Fruit fly (Drosophila melanogaster) whole organism, embryonic: ENCODE data around the gene Pa1.

Experiments used
- Asciz ChIP-seq: fragments of 200-800 bp; sonication (Bioruptor generic); optimal IDR thresholded peaks from 2 replicates; lab custom pipeline; 2017; ENCODE audit warnings: missing biosample characterization, mild to moderate bottlenecking, missing genetic modification characterization, missing genetic modification reagents
- Atf-2 ChIP-seq: fragments of 200-800 bp; sonication (Bioruptor generic); optimal IDR thresholded peaks from 2 replicates; lab custom pipeline; 2016; ENCODE audit warnings: missing biosample characterization, missing genetic modification characterization
- Atf6 ChIP-seq: fragments of 200-800 bp; sonication (Bioruptor generic); IDR thresholded peaks from 2 replicates; pipeline ENCODE4 v1.3.6; 2022; ENCODE audit warnings: missing biosample characterization, missing genetic modification characterization
- Blimp-1 ChIP-seq: fragments of 200-800 bp; sonication (Bioruptor generic); optimal IDR thresholded peaks from 3 replicates; lab custom pipeline; 2018; ENCODE audit warnings: missing biosample characterization, missing genetic modification characterization, mild to moderate bottlenecking, moderate library complexity, missing genetic modification reagents
- CG1024 ChIP-seq: fragments of 200-800 bp; sonication (Bioruptor generic); IDR thresholded peaks from 2 replicates; pipeline ENCODE4 v1.3.6; 2022; ENCODE audit warnings: missing biosample characterization, missing genetic modification characterization
- CG11456 ChIP-seq: fragments of 200-800 bp; sonication (Bioruptor generic); IDR thresholded peaks from 3 replicates; pipeline ENCODE4 v1.3.6; 2022; ENCODE audit warnings: missing biosample characterization, missing genetic modification characterization
- CG12391 ChIP-seq: fragments of 200-800 bp; sonication (Bioruptor generic); optimal IDR thresholded peaks from 3 replicates; lab custom pipeline; 2018; ENCODE audit warnings: missing biosample characterization, mild to moderate bottlenecking, missing genetic modification characterization, moderate library complexity
- CG12744 ChIP-seq: fragments of 200-800 bp; sonication (Bioruptor generic); optimal IDR thresholded peaks from 2 replicates; lab custom pipeline; 2016; ENCODE audit warnings: missing biosample characterization, missing genetic modification characterization
- CG13123 ChIP-seq: fragments of 200-800 bp; sonication (Bioruptor generic); optimal IDR thresholded peaks from 2 replicates; lab custom pipeline; 2016; ENCODE audit warnings: missing biosample characterization, missing genetic modification characterization
- CG13894 ChIP-seq: fragments of 200-800 bp; sonication (Bioruptor generic); optimal IDR thresholded peaks from 3 replicates; lab custom pipeline; 2018; ENCODE audit warnings: missing biosample characterization, mild to moderate bottlenecking, missing genetic modification characterization, moderate library complexity
- CG18262 ChIP-seq: fragments of 200-800 bp; optimal IDR thresholded peaks from 3 replicates; lab custom pipeline; 2019; ENCODE audit warnings: missing biosample characterization, mild to moderate bottlenecking, missing genetic modification characterization, moderate library complexity
- CG1832 ChIP-seq: fragments of 200-800 bp; sonication (Bioruptor generic); optimal IDR thresholded peaks from 2 replicates; lab custom pipeline; 2017; ENCODE audit warnings: missing biosample characterization, mild to moderate bottlenecking, missing genetic modification characterization, inconsistent platforms
- CG3726 ChIP-seq: fragments of 200-800 bp; sonication (Bioruptor generic); IDR thresholded peaks from 3 replicates; pipeline ENCODE4, ENCODE4 v1.3.6; 2022; ENCODE audit warnings: missing biosample characterization, missing genetic modification characterization
- CG6654 ChIP-seq: fragments of 200-800 bp; sonication (Bioruptor generic); optimal IDR thresholded peaks from 2 replicates; lab custom pipeline; 2017; ENCODE audit warnings: missing biosample characterization, mild to moderate bottlenecking, missing genetic modification characterization
- CG6791 ChIP-seq: fragments of 200-800 bp; sonication (Bioruptor generic); IDR thresholded peaks from 3 replicates; pipeline ENCODE4 v1.3.6; 2022; ENCODE audit warnings: missing biosample characterization, missing genetic modification characterization; ENCODE audit not compliant: partially characterized antibody
- CG8765 ChIP-seq: fragments of 200-800 bp; sonication (Bioruptor generic); IDR thresholded peaks from 2 replicates; pipeline ENCODE4 v1.3.6; 2022; ENCODE audit warnings: missing biosample characterization, missing genetic modification characterization
- D ChIP-seq, 2 experiments: fragments of 200-800 bp in 1 of 2; fragments of >200 bp in 1 of 2; sonication (Bioruptor generic) in 1 of 2; optimal IDR thresholded peaks; 2 replicates in 1 of 2; 3 replicates in 1 of 2; lab custom pipeline; 2017; ENCODE audit warnings: mild to moderate bottlenecking in 1 of 2, missing biosample characterization in 1 of 2, missing genetic modification characterization in 1 of 2, missing genetic modification reagents in 1 of 2
- E2f1 ChIP-seq: fragments of 200-800 bp; sonication (Bioruptor generic); IDR thresholded peaks from 2 replicates; pipeline ENCODE4 v1.3.6; 2022; ENCODE audit warnings: missing biosample characterization, missing genetic modification characterization
- E2f2 ChIP-seq: fragments of 200-800 bp; sonication (Bioruptor generic); IDR thresholded peaks from 2 replicates; pipeline ENCODE4 v1.3.6; 2022; ENCODE audit warnings: missing biosample characterization, missing genetic modification characterization
- ERR ChIP-seq: fragments of 200-800 bp; sonication (Bioruptor generic); optimal IDR thresholded peaks from 2 replicates; lab custom pipeline; 2016; ENCODE audit warnings: missing biosample characterization, missing genetic modification characterization
- GATAe ChIP-seq: fragments of 200-800 bp; sonication (Bioruptor generic); conservative IDR thresholded peaks from 2 replicates; pipeline ENCODE4 v1.3.6; 2022; ENCODE audit warnings: missing biosample characterization, missing genetic modification characterization
- Gsc ChIP-seq: fragments of 200-800 bp; sonication (Bioruptor generic); IDR thresholded peaks from 2 replicates; pipeline ENCODE4 v1.3.6; 2022; ENCODE audit warnings: missing biosample characterization, missing genetic modification characterization
- HHEX ChIP-seq: fragments of 200-800 bp; sonication (Bioruptor generic); optimal IDR thresholded peaks from 3 replicates; lab custom pipeline; 2017; ENCODE audit warnings: missing biosample characterization, mild to moderate bottlenecking, missing genetic modification characterization, missing genetic modification reagents
- HLH4C ChIP-seq: fragments of 200-800 bp; sonication (Bioruptor generic); IDR thresholded peaks from 3 replicates; pipeline ENCODE4 v1.3.6; 2022; ENCODE audit warnings: missing biosample characterization, missing genetic modification characterization; ENCODE audit not compliant: partially characterized antibody
- HLHmδ ChIP-seq: fragments of 200-800 bp; sonication (Bioruptor generic); optimal IDR thresholded peaks from 2 replicates; lab custom pipeline; 2018; ENCODE audit warnings: missing biosample characterization, mild to moderate bottlenecking, missing genetic modification characterization, moderate library complexity
- Hsf ChIP-seq: fragments of 200-800 bp; sonication (Bioruptor generic); optimal IDR thresholded peaks from 3 replicates; lab custom pipeline; 2016; ENCODE audit warnings: missing biosample characterization, missing genetic modification characterization
- Rx ChIP-seq: fragments of 200-800 bp; sonication (Bioruptor generic); IDR thresholded peaks from 2 replicates; pipeline ENCODE4 v1.3.6; 2022; ENCODE audit warnings: missing biosample characterization, missing genetic modification characterization
- abd-A ChIP-seq: fragments of 200-800 bp; sonication (Bioruptor generic); optimal IDR thresholded peaks from 3 replicates; lab custom pipeline; 2019; ENCODE audit warnings: missing biosample characterization, mild to moderate bottlenecking, missing genetic modification characterization, moderate library complexity
- ara ChIP-seq: fragments of 200-800 bp; sonication (Bioruptor generic); IDR thresholded peaks from 2 replicates; pipeline ENCODE4 v1.3.6; 2022; ENCODE audit warnings: missing biosample characterization, missing genetic modification characterization
- cas ChIP-seq: fragments of 200-800 bp; sonication (Bioruptor generic); IDR thresholded peaks from 2 replicates; pipeline ENCODE4 v1.3.6; 2022; ENCODE audit warnings: missing biosample characterization, missing genetic modification characterization
- caup ChIP-seq: fragments of 200-800 bp; sonication (Bioruptor generic); optimal IDR thresholded peaks from 3 replicates; lab custom pipeline; 2017; ENCODE audit warnings: missing biosample characterization, mild to moderate bottlenecking, missing genetic modification characterization, moderate library complexity; ENCODE audit not compliant: severe bottlenecking
- eyg ChIP-seq: fragments of 200-800 bp; sonication (Bioruptor generic); optimal IDR thresholded peaks from 3 replicates; lab custom pipeline; 2016; ENCODE audit warnings: missing biosample characterization, missing genetic modification characterization
- fd102C ChIP-seq: fragments of 200-800 bp; sonication (Bioruptor generic); optimal IDR thresholded peaks from 2 replicates; lab custom pipeline; 2018; ENCODE audit warnings: missing biosample characterization, mild to moderate bottlenecking, missing genetic modification characterization, moderate library complexity
- gce ChIP-seq: fragments of 200-800 bp; sonication (Bioruptor generic); IDR thresholded peaks from 3 replicates; pipeline ENCODE4 v1.3.6; 2022; ENCODE audit warnings: missing biosample characterization, missing genetic modification characterization
- gro ChIP-seq: fragments of 200-800 bp; sonication (Bioruptor generic); optimal IDR thresholded peaks from 2 replicates; lab custom pipeline; 2016; ENCODE audit warnings: missing biosample characterization, missing genetic modification characterization
- jumu ChIP-seq: fragments of 200-800 bp; sonication (Bioruptor generic); optimal IDR thresholded peaks from 3 replicates; lab custom pipeline; 2016; ENCODE audit warnings: missing biosample characterization, missing genetic modification characterization
- lola ChIP-seq, 3 experiments: fragments of >200 bp in 2 of 3; fragments of 200-800 bp in 1 of 3; sonication (Bioruptor generic) in 1 of 3; optimal IDR thresholded peaks; 2 replicates each; lab custom pipeline; 2017 to 2019; ENCODE audit warnings: missing biosample characterization in 3 of 3, missing genetic modification characterization in 3 of 3, mild to moderate bottlenecking in 1 of 3, moderate library complexity in 1 of 3
- nerfin-2 ChIP-seq: fragments of 200-800 bp; sonication (Bioruptor generic); IDR thresholded peaks from 2 replicates; pipeline ENCODE4 v1.3.6; 2022; ENCODE audit warnings: missing biosample characterization, missing genetic modification characterization; ENCODE audit not compliant: partially characterized antibody
- prd ChIP-seq, 3 experiments: fragments of >200 bp in 2 of 3; fragments of 200-800 bp in 1 of 3; sonication (Bioruptor generic) in 1 of 3; optimal IDR thresholded peaks in 2 of 3; IDR thresholded peaks in 1 of 3; 2 replicates in 2 of 3; 3 replicates in 1 of 3; pipeline versions ENCODE4 v1.3.6 to Lab custom; 2017 to 2022; ENCODE audit warnings: missing biosample characterization in 1 of 3, missing genetic modification characterization in 1 of 3
- sc ChIP-seq, 3 experiments: fragments of >200 bp in 2 of 3; fragments of 200-800 bp in 1 of 3; sonication (Bioruptor generic) in 1 of 3; optimal IDR thresholded peaks; 2 replicates in 2 of 3; 3 replicates in 1 of 3; lab custom pipeline; 2017; ENCODE audit warnings: mild to moderate bottlenecking in 1 of 3, missing biosample characterization in 1 of 3, missing genetic modification characterization in 1 of 3, missing genetic modification reagents in 1 of 3
- sr ChIP-seq: fragments of 200-800 bp; sonication (Bioruptor generic); IDR thresholded peaks from 3 replicates; pipeline ENCODE4 v1.3.6; 2022; ENCODE audit warnings: missing biosample characterization, missing genetic modification characterization
- tin ChIP-seq: fragments of 200-800 bp; sonication (Bioruptor generic); optimal IDR thresholded peaks from 3 replicates; lab custom pipeline; 2016; ENCODE audit warnings: missing biosample characterization, missing genetic modification characterization
- tll ChIP-seq, 2 experiments: fragments of 200-800 bp in 1 of 2; fragments of >200 bp in 1 of 2; sonication (Bioruptor generic) in 1 of 2; optimal IDR thresholded peaks; 2 replicates each; lab custom pipeline; 2017 to 2019; ENCODE audit warnings: missing biosample characterization in 2 of 2, missing genetic modification characterization in 2 of 2, mild to moderate bottlenecking in 1 of 2, moderate library complexity in 1 of 2
- trem ChIP-seq: fragments of 200-800 bp; optimal IDR thresholded peaks from 3 replicates; lab custom pipeline; 2019; ENCODE audit warnings: missing biosample characterization, mild to moderate bottlenecking, missing genetic modification characterization, moderate library complexity
- tx ChIP-seq: fragments of 200-800 bp; sonication (Bioruptor generic); optimal IDR thresholded peaks from 2 replicates; lab custom pipeline; 2016; ENCODE audit warnings: missing biosample characterization, missing genetic modification characterization
- vnd ChIP-seq: fragments of 200-800 bp; sonication (Bioruptor generic); IDR thresholded peaks from 3 replicates; pipeline ENCODE4 v1.3.6; 2022; ENCODE audit warnings: missing biosample characterization, missing genetic modification characterization; ENCODE audit not compliant: partially characterized antibody
- yki ChIP-seq: fragments of >200 bp; optimal IDR thresholded peaks from 3 replicates; lab custom pipeline; 2018
- zen2 ChIP-seq: fragments of 200-800 bp; sonication (Bioruptor generic); IDR thresholded peaks from 3 replicates; pipeline ENCODE4 v1.3.6; 2022; ENCODE audit warnings: missing biosample characterization, missing genetic modification characterization; ENCODE audit not compliant: partially characterized antibody

Pa1 gene

dm6 chrX:11384023-11384444 is 25.0 kb downstream of the Pa1 start (continued):
- peak; percentile 61 for TF ChIP-seq Hsf (GFP tag; lab: Kevin White, UChicago)
- no peak for TF ChIP-seq sr (GFP tag; lab: Robert Waterston, UW)
- no peak for TF ChIP-seq CG8765 (GFP tag; lab: Robert Waterston, UW)
- no peak for TF ChIP-seq CG1832 (GFP tag; lab: Kevin White, UChicago)
- peak; percentile 57 for TF ChIP-seq gro (GFP tag; lab: Kevin White, UChicago)
- peak; percentile 7 for TF ChIP-seq tx (GFP tag; lab: Kevin White, UChicago)
- peak; percentile 78 for TF ChIP-seq caup
- TF ChIP-seq E2f2, result peak; percentile 47; the same call in 1 of the 2 replicates
- TF ChIP-seq E2f1 (GFP tag; lab: Robert Waterston, UW), result peak; percentile 71
- TF ChIP-seq CG6654 (GFP tag; lab: Kevin White, UChicago), result no peak
- TF ChIP-seq tin, result peak; percentile 54
- TF ChIP-seq CG13123 (GFP tag; lab: Kevin White, UChicago), result no peak
- peak in 1 of 2 experiments; percentile 66 for TF ChIP-seq tll (GFP tag; optimal IDR thresholded peaks at IDR 0.05; lab: Kevin White, UChicago)
- TF ChIP-seq yki (lab: Kevin White, UChicago), result no peak
- no peak for TF ChIP-seq prd (optimal IDR thresholded peaks at IDR 0.05; lab: Kevin White, UChicago)
- TF ChIP-seq prd (GFP tag; IDR thresholded peaks at IDR 0.05; lab: Robert Waterston, UW), result peak; percentile 84
- TF ChIP-seq cas (GFP tag; lab: Robert Waterston, UW), result peak; percentile 56; the same call in 1 of the 2 replicates
- TF ChIP-seq CG3726, result peak; percentile 61; the same call in 1 of the 3 replicates
- 0 out of 3 replicates have a peak, but pooled peaks have one; percentile 44 for TF ChIP-seq gce
- no peak for TF ChIP-seq D (optimal IDR thresholded peaks at IDR 0.05; lab: Kevin White, UChicago)
- TF ChIP-seq D (GFP tag; optimal IDR thresholded peaks at IDR 0.05; lab: Kevin White, UChicago), result no peak
- no peak for TF ChIP-seq nerfin-2 (GFP tag; lab: Robert Waterston, UW)
- TF ChIP-seq Atf-2 (GFP tag; lab: Kevin White, UChicago), result peak; percentile 22
- peak; percentile 16 for TF ChIP-seq Asciz (GFP tag; lab: Kevin White, UChicago)
- no peak for TF ChIP-seq trem (tag; lab: Kevin White, UChicago)
- TF ChIP-seq CG18262 (tag; lab: Kevin White, UChicago), result peak; percentile 27
- TF ChIP-seq sc (optimal IDR thresholded peaks at IDR 0.05; lab: Kevin White, UChicago), result no peak
- no peak for TF ChIP-seq sc (GFP tag; optimal IDR thresholded peaks at IDR 0.05; lab: Kevin White, UChicago)
- TF ChIP-seq lola (GFP tag; optimal IDR thresholded peaks at IDR 0.05; lab: Kevin White, UChicago), result no peak
- TF ChIP-seq zen2, result no peak
- peak; percentile 39; the same call in 1 of the 2 replicates for TF ChIP-seq ara (GFP tag; lab: Robert Waterston, UW)
- peak; percentile 71 for TF ChIP-seq HHEX (GFP tag; lab: Kevin White, UChicago)
- no peak for TF ChIP-seq vnd
- peak; percentile 51 for TF ChIP-seq CG12391
- no peak for TF ChIP-seq fd102C (GFP tag; lab: Kevin White, UChicago)
- no peak for TF ChIP-seq CG6791 (GFP tag; lab: Robert Waterston, UW)
- TF ChIP-seq Atf6 (GFP tag; lab: Robert Waterston, UW), result peak; percentile 87
- TF ChIP-seq CG11456 (GFP tag; lab: Robert Waterston, UW), result peak; percentile 86
- 0 out of 2 replicates have a peak, but pooled peaks have one; percentile 31 for TF ChIP-seq Gsc (GFP tag; lab: Robert Waterston, UW)
- TF ChIP-seq ERR (GFP tag; lab: Kevin White, UChicago), result peak; percentile 2
- TF ChIP-seq GATAe (GFP tag; lab: Robert Waterston, UW), result 0 out of 2 replicates have a peak, but pooled peaks have one; percentile 21
- peak; percentile 52; the same call in 1 of the 2 replicates for TF ChIP-seq Rx (GFP tag; lab: Robert Waterston, UW)
- TF ChIP-seq CG12744 (GFP tag; lab: Kevin White, UChicago), result peak; percentile 1
- TF ChIP-seq abd-A (tag; lab: Kevin White, UChicago), result no peak
- TF ChIP-seq eyg, result no peak
- peak; percentile 32; the same call in 1 of the 2 replicates for TF ChIP-seq CG1024 (GFP tag; lab: Robert Waterston, UW)
- peak; percentile 29 for TF ChIP-seq Blimp-1 (GFP tag; lab: Kevin White, UChicago)
- TF ChIP-seq HLH4C (GFP tag; lab: Robert Waterston, UW), result no peak
- peak; percentile 81 for TF ChIP-seq CG13894 (tag; lab: Kevin White, UChicago)
- no peak for TF ChIP-seq HLHmδ (GFP tag; lab: Kevin White, UChicago)
- peak; percentile 47 for TF ChIP-seq jumu (GFP tag; lab: Kevin White, UChicago)
